Worm (Caenorhabditis elegans) whole organism, L4 larva: ENCODE measurements around the gene C50B6.7.
A peak's percentile ranks its signal among the peaks of the same experiment; 100 is the strongest.

Experiments used
- F44E2.7 ChIP-seq: fragments of 200-800 bp; sonication (Bioruptor generic); IDR thresholded peaks from 2 replicates; pipeline ENCODE4 v2.1.2; 2022; ENCODE audit warnings: missing genetic modification characterization, missing compliant biosample characterization
- R02D3.7 ChIP-seq: fragments of 150-350 bp; sonication (generic microtip); optimal IDR thresholded peaks from 3 replicates; lab custom pipeline; 2014; ENCODE audit warnings: missing biosample characterization, missing genetic modification characterization
- T26A8.4 ChIP-seq: fragments of 200-800 bp; sonication (Bioruptor generic); IDR thresholded peaks from 2 replicates; pipeline ENCODE4 v1.3.6; 2022; ENCODE audit warnings: missing genetic modification characterization, missing compliant biosample characterization
- Y48G9A.11 ChIP-seq: fragments of 200-800 bp; sonication (Bioruptor generic); IDR thresholded peaks from 2 replicates; pipeline ENCODE4 v1.3.6; 2022; ENCODE audit warnings: missing genetic modification reagents, missing genetic modification characterization, missing compliant biosample characterization
- ZK546.5 ChIP-seq, 2 experiments: sonication (generic microtip); optimal IDR thresholded peaks; 2 replicates each; lab custom pipeline; 2017; ENCODE audit warnings: missing biosample characterization in 2 of 2, missing genetic modification characterization in 2 of 2
- aha-1 ChIP-seq: fragments of 150-350 bp; peaks from one replicate; lab custom pipeline; 2014; ENCODE audit warnings: missing biosample characterization, missing genetic modification characterization
- ceh-82 ChIP-seq: sonication (generic microtip); optimal IDR thresholded peaks from 2 replicates; lab custom pipeline; 2017; ENCODE audit warnings: missing biosample characterization, missing genetic modification characterization
- cey-2 ChIP-seq: sonication (generic microtip); optimal IDR thresholded peaks from 3 replicates; lab custom pipeline; 2017; ENCODE audit warnings: missing genetic modification characterization, mild to moderate bottlenecking, missing compliant biosample characterization, antibody characterized with exemption, borderline replicate concordance; ENCODE audit not compliant: insufficient read depth
- daf-12 ChIP-seq: fragments of 150-350 bp; optimal IDR thresholded peaks from 2 replicates; lab custom pipeline; 2014; ENCODE audit warnings: missing biosample characterization, missing genetic modification reagents, missing genetic modification characterization
- daf-19 ChIP-seq: fragments of 200-800 bp; sonication (Bioruptor generic); conservative IDR thresholded peaks from 2 replicates; pipeline ENCODE4 v1.3.6; 2022; ENCODE audit warnings: missing genetic modification characterization, missing compliant biosample characterization
- dmd-8 ChIP-seq: fragments of 200-800 bp; sonication (Bioruptor generic); IDR thresholded peaks from 2 replicates; pipeline ENCODE4 v1.3.6; 2022; ENCODE audit warnings: missing genetic modification characterization, missing compliant biosample characterization
- dpl-1 ChIP-seq: fragments of 150-350 bp; optimal IDR thresholded peaks from 2 replicates; lab custom pipeline; 2014; ENCODE audit warnings: missing biosample characterization, missing genetic modification reagents, missing genetic modification characterization
- fkh-10 ChIP-seq: fragments of 150-350 bp; optimal IDR thresholded peaks from 2 replicates; lab custom pipeline; 2014; ENCODE audit warnings: missing biosample characterization, missing genetic modification reagents, missing genetic modification characterization
- gei-8 ChIP-seq: fragments of 200-800 bp; sonication (Bioruptor generic); optimal IDR thresholded peaks from 2 replicates; lab custom pipeline; 2018; ENCODE audit warnings: mild to moderate bottlenecking, missing genetic modification characterization, missing compliant biosample characterization
- lim-7 ChIP-seq: fragments of 200-800 bp; sonication (Bioruptor generic); IDR thresholded peaks from 2 replicates; pipeline ENCODE4 v1.3.6; 2022; ENCODE audit warnings: missing genetic modification characterization, missing compliant biosample characterization
- lin-13 ChIP-seq: fragments of 150-350 bp; optimal IDR thresholded peaks from 2 replicates; lab custom pipeline; 2014; ENCODE audit warnings: missing biosample characterization, missing genetic modification reagents, missing genetic modification characterization
- lin-38 ChIP-seq: fragments of 200-800 bp; sonication (Bioruptor generic); IDR thresholded peaks from 2 replicates; pipeline ENCODE4 v1.3.6; 2022; ENCODE audit warnings: missing genetic modification reagents, missing genetic modification characterization, missing compliant biosample characterization
- lsy-2 ChIP-seq, 2 experiments: fragments of 150-350 bp in 1 of 2; sonication (generic microtip) in 1 of 2; optimal IDR thresholded peaks; 2 replicates each; lab custom pipeline; 2014 to 2017; ENCODE audit warnings: missing biosample characterization in 2 of 2, missing genetic modification characterization in 2 of 2
- madf-9 ChIP-seq: fragments of 200-800 bp; sonication (Bioruptor generic); conservative IDR thresholded peaks from 2 replicates; pipeline ENCODE4 v1.3.6; 2022; ENCODE audit warnings: missing genetic modification reagents, missing genetic modification characterization, missing compliant biosample characterization
- mdl-1 ChIP-seq, 2 experiments: fragments of 150-350 bp in 1 of 2; sonication (generic microtip) in 1 of 2; optimal IDR thresholded peaks; 2 replicates each; lab custom pipeline; 2014 to 2017; ENCODE audit warnings: missing biosample characterization in 2 of 2, missing genetic modification characterization in 2 of 2
- mxl-2 ChIP-seq: fragments of 200-800 bp; sonication (Bioruptor generic); conservative IDR thresholded peaks from 2 replicates; pipeline ENCODE4 v1.3.6; 2022; ENCODE audit warnings: missing genetic modification reagents, missing genetic modification characterization, missing compliant biosample characterization
- mxl-3 ChIP-seq: fragments of 200-800 bp; sonication (Bioruptor generic); optimal IDR thresholded peaks from 2 replicates; lab custom pipeline; 2018; ENCODE audit warnings: mild to moderate bottlenecking, missing genetic modification characterization, missing compliant biosample characterization
- nhr-111 ChIP-seq: fragments of 200-800 bp; sonication (Bioruptor generic); optimal IDR thresholded peaks from 2 replicates; lab custom pipeline; 2018; ENCODE audit warnings: mild to moderate bottlenecking, missing genetic modification characterization, missing compliant biosample characterization
- nhr-237 ChIP-seq: sonication (generic microtip); optimal IDR thresholded peaks from 2 replicates; lab custom pipeline; 2017; ENCODE audit warnings: missing biosample characterization, missing genetic modification characterization
- nhr-25 ChIP-seq: sonication (generic microtip); optimal IDR thresholded peaks from 2 replicates; lab custom pipeline; 2017; ENCODE audit warnings: missing genetic modification characterization, mild to moderate bottlenecking, missing compliant biosample characterization, antibody characterized with exemption, moderate library complexity, borderline replicate concordance; ENCODE audit not compliant: insufficient read depth
- nhr-28 ChIP-seq: fragments of 150-350 bp; optimal IDR thresholded peaks from 2 replicates; lab custom pipeline; 2014; ENCODE audit warnings: missing biosample characterization, missing genetic modification characterization
- nhr-42 ChIP-seq: fragments of 200-800 bp; sonication (Bioruptor generic); IDR thresholded peaks from 2 replicates; pipeline ENCODE4 v1.3.6; 2022; ENCODE audit warnings: missing genetic modification characterization, missing compliant biosample characterization
- nhr-76 ChIP-seq: fragments of 150-350 bp; optimal IDR thresholded peaks from 2 replicates; lab custom pipeline; 2014; ENCODE audit warnings: missing biosample characterization, missing genetic modification characterization
- rbr-2 ChIP-seq: sonication (generic microtip); optimal IDR thresholded peaks from 2 replicates; lab custom pipeline; 2016; ENCODE audit warnings: missing genotype, missing genetic modification characterization, missing compliant biosample characterization
- snpc-1.2 ChIP-seq: fragments of 200-800 bp; sonication (Bioruptor generic); IDR thresholded peaks from 2 replicates; pipeline ENCODE4 v1.3.6; 2022; ENCODE audit warnings: missing genetic modification reagents, missing genetic modification characterization, missing compliant biosample characterization
- tag-97 ChIP-seq: fragments of 200-800 bp; sonication (Bioruptor generic); IDR thresholded peaks from 2 replicates; pipeline ENCODE4 v1.3.6; 2022; ENCODE audit warnings: missing genetic modification characterization, missing compliant biosample characterization
- unc-62 ChIP-seq, 3 experiments: fragments of 150-350 bp in 1 of 3; sonication (generic microtip); optimal IDR thresholded peaks in 2 of 3; peaks in 1 of 3; 1 replicate in 1 of 3; 2 replicates in 2 of 3; lab custom pipeline; 2014 to 2017; ENCODE audit warnings: missing biosample characterization in 3 of 3, missing genetic modification characterization in 3 of 3, missing genetic modification reagents in 3 of 3, missing genotype in 1 of 3
- zag-1 ChIP-seq: fragments of 150-350 bp; optimal IDR thresholded peaks from 2 replicates; lab custom pipeline; 2014; ENCODE audit warnings: missing biosample characterization, missing genetic modification characterization
- zip-2 ChIP-seq: fragments of 150-350 bp; optimal IDR thresholded peaks from 2 replicates; lab custom pipeline; 2014; ENCODE audit warnings: missing biosample characterization, missing genetic modification characterization

C50B6.7 gene

DNA sequence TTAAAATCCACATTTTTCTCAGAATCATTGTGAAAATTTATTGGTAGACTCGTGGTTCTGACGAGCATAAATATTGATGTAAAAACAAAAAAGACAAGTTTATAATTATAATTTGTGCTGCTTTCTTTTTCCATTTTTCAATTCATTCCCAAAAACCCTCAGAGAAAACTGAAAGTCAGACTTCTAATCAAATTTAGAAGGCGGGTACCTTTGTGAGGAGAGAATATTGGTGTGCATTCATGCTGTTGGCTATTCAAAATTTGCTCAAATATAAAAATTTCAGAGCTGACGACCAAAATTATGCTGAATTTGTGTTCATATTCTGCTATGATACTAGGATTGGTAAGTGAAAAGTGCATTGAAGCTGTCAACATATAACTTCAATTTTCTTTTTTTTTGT is 42.2 kb upstream of the C50B6.7 start, which contains the start of gene srx-125:
srx-125 (plus strand) TSS at position 301 of the 400 bp plus-strand sequence.
- TF ChIP-seq Y48G9A.11 (GFP tag; lab: Robert Waterston, UW) (no peak), unc-62 (GFP tag; optimal IDR thresholded peaks at IDR 0.05 in 1 of 2; lab: Kevin White, UChicago) (peak in 1 of 2 experiments; percentile 46), unc-62 (tag; optimal IDR thresholded peaks at IDR 0.05; lab: Kevin White, UChicago) (no peak), lin-13 (GFP tag; lab: Kevin White, UChicago) (no peak), daf-19 (no peak), rbr-2 (tag; lab: Kevin White, UChicago) (no peak), mxl-3 (no peak), T26A8.4 (GFP tag; lab: Robert Waterston, UW) (no peak)

DNA sequence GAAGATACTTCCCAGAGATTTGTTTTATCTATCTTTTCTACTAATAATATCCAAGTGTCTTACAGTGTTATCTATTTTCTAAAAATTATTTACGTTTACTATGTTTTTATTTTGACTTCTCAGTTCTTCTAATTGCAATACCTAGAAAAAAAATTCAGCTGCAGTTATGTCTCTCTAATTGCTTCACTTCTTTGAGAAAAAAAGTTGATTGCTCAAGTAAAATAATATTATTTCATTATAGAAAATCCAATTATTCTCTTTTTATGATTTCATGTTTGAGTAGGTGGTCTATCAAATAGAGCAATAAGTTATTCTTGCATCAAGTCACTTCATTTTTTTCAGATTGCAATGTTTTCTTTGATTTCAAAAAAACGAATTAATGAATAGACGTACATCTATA is 41.7 kb upstream of the C50B6.7 start:
- peak; percentile 37 for TF ChIP-seq fkh-10 (GFP tag; lab: Kevin White, UChicago)
- no peak for TF ChIP-seq zag-1 (tag; lab: Kevin White, UChicago)
- TF ChIP-seq, all 104 proteins: peak for 1

DNA sequence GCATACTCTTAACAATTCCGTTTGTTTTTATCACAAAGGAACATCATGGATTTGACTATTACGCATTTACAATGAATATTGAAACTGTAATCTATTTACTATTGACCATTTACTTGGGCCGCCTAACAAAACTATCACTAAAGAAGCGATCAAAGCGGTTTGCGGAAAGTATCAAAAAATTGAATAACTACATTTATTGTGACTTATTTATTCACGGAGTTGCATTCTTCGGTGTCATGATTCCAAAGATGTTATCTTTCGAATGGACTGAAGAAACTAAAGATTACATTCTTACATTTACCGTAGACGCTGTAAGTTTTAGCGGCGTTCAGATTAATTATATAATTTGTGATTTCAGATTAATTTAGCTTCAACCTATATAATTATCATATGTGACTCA is 39.4 kb upstream of the C50B6.7 start:
- peak in 1 of 2 experiments; percentile 92 for TF ChIP-seq unc-62 (GFP tag; optimal IDR thresholded peaks at IDR 0.05 in 1 of 2; lab: Kevin White, UChicago)
- TF ChIP-seq unc-62 (tag; optimal IDR thresholded peaks at IDR 0.05; lab: Kevin White, UChicago) = no peak
- TF ChIP-seq aha-1 (tag; lab: Kevin White, UChicago) = no peak
- no peak for TF ChIP-seq lin-38
- TF ChIP-seq ceh-82 (tag; lab: Kevin White, UChicago) = no peak
- TF ChIP-seq, all 104 proteins: peak for 1

DNA sequence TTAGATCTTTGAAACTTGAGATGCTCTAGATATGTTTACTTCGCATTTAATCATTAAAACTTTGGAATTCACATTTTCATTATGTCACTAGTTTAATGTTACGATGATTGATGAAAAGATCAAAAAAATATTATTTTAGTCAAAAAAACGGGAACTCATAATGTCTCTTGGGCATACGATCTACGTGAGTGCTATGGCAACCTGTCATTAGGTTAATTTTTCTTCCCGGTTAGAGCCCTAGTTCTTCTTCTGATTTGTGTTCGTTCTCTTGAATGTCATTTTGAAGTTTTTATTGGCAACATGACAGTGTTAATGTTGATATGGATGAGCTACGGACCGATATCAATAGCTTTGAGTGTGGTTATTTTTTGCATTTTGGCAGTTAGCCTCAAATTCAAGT is 38.6 kb upstream of the C50B6.7 start, which contains the start of gene srg-46:
srg-46 (plus strand) TSS at position 301 of the 400 bp plus-strand sequence.
- TF ChIP-seq Y48G9A.11 (GFP tag; lab: Robert Waterston, UW) (no peak), tag-97 (no peak), fkh-10 (GFP tag; lab: Kevin White, UChicago) (no peak), aha-1 (tag; lab: Kevin White, UChicago) (peak; percentile 31), dmd-8 (no peak), ZK546.5 (tag; optimal IDR thresholded peaks at IDR 0.05; lab: Kevin White, UChicago) (no peak)
- TF ChIP-seq, all 104 proteins: peak for 1

DNA sequence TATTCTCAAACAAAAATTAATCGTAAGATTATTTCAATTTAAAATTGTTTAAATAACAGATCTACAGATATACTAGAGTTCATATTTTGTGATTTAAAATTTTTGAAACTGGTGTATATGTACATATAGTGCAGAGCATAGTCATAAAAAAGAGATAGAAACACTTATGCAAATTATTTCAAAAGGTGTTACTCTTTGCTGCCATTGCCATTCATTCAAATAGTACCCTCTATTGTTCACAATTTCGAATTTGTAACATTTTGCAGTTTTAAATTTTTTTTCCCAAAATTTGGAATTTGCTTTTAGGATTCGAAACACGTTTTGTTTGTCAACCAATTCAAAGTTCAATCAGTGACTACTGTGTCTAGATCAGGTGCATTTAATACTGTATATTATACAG is 35.5 kb upstream of the C50B6.7 start, which contains the start of gene F32H5.4:
F32H5.4 (plus strand) TSS at position 301 of the 400 bp plus-strand sequence.
- no peak for TF ChIP-seq nhr-237 (tag; lab: Kevin White, UChicago)
- no peak for TF ChIP-seq nhr-42
- no peak for TF ChIP-seq gei-8 (GFP tag; lab: Kevin White, UChicago)
- TF ChIP-seq snpc-1.2 (GFP tag; lab: Robert Waterston, UW) = no peak
- TF ChIP-seq nhr-76 (tag; lab: Kevin White, UChicago) = no peak
- no peak for TF ChIP-seq cey-2 (tag; lab: Kevin White, UChicago)
- TF ChIP-seq mxl-3 = no peak
- TF ChIP-seq lim-7 (GFP tag; lab: Robert Waterston, UW) = no peak
- TF ChIP-seq Y48G9A.11 (GFP tag; lab: Robert Waterston, UW) = no peak
- TF ChIP-seq R02D3.7 (tag; lab: Kevin White, UChicago) = no peak
- no peak for TF ChIP-seq ZK546.5 (tag; optimal IDR thresholded peaks at IDR 0.05; lab: Kevin White, UChicago)
- no peak for TF ChIP-seq zip-2 (tag; lab: Kevin White, UChicago)
- no peak for TF ChIP-seq mxl-2 (GFP tag; lab: Robert Waterston, UW)
- no peak for TF ChIP-seq F44E2.7 (GFP tag; lab: Robert Waterston, UW)
- no peak for TF ChIP-seq daf-12 (tag; lab: Kevin White, UChicago)

DNA sequence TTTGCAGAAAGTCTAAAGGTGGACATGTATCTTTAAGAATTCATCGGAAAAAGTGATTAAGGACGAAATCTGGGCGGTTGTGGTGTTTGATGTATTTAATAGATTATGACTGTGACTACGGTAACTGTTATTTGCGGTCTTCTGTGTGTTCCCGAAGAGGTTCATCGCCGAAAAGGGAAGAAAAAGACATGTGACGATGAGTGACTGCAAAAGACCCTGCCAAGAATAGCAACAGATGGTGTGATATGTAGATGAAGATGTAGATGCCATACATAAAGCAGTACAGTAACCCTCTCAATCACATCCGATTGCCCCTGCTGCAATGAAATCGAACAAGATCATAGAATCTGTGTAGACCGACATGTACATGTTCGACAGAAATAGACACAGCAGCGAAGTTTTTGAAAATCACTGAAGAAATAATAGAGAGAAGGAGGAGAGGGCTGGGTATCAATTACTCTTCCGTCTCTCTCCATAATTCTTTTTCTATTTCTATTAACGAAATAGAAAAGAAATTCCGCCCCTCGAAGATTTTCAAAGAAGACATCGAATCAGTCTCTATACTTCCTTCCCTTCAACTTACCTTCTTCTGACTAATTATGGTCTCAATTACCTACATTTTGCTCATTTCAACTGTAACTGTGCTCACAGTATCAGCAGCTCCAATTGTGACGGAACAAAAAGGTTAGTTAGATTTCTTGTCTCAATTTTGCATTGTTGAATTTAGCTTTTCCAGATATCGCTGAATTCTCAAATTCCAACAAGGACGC is 34.2 kb upstream of the C50B6.7 start, which contains the start of gene F32H5.3:
F32H5.3 (plus strand) TSS at position 513 of the 770 bp plus-strand sequence.
- peak in 1 of 2 experiments; percentile 97 for TF ChIP-seq unc-62 (GFP tag; optimal IDR thresholded peaks at IDR 0.05 in 1 of 2; lab: Kevin White, UChicago)
- TF ChIP-seq unc-62 (tag; optimal IDR thresholded peaks at IDR 0.05; lab: Kevin White, UChicago) = no peak
- TF ChIP-seq lsy-2 (tag; optimal IDR thresholded peaks at IDR 0.05; lab: Kevin White, UChicago) = peak in 1 of 2 experiments; percentile 37
- no peak for TF ChIP-seq madf-9
- TF ChIP-seq mxl-3 = peak; percentile 35
- TF ChIP-seq nhr-25 (tag; lab: Kevin White, UChicago) = peak; percentile 0
- TF ChIP-seq nhr-28 (tag; lab: Kevin White, UChicago) = peak; percentile 63
- TF ChIP-seq dpl-1 (GFP tag; lab: Kevin White, UChicago) = no peak
- TF ChIP-seq mdl-1 (tag; optimal IDR thresholded peaks at IDR 0.05; lab: Kevin White, UChicago) = peak in 1 of 2 experiments; percentile 44
- no peak for TF ChIP-seq nhr-111 (GFP tag; lab: Kevin White, UChicago)
